Worm (Caenorhabditis elegans) whole organism, young adult: ENCODE results near the gene C06A1.3.
A peak's percentile ranks its signal among the peaks of the same experiment; 100 is the strongest.

Experiments used
- B0019.2 ChIP-seq: fragments of 200-800 bp; sonication (Bioruptor generic); conservative IDR thresholded peaks from 2 replicates; pipeline ENCODE4 v1.3.6; 2022; ENCODE audit warnings: missing genetic modification reagents, missing genetic modification characterization, missing compliant biosample characterization
- B0261.1 ChIP-seq: sonication (generic microtip); optimal IDR thresholded peaks from 2 replicates; lab custom pipeline; 2016; ENCODE audit warnings: mild to moderate bottlenecking, missing genetic modification characterization, moderate library complexity, missing compliant biosample characterization
- B0336.3 ChIP-seq: fragments of 200-800 bp; sonication (Bioruptor generic); IDR thresholded peaks from 2 replicates; pipeline ENCODE4 v1.3.6; 2022; ENCODE audit warnings: missing genetic modification characterization, missing compliant biosample characterization
- C06A6.2 ChIP-seq: fragments of 200-800 bp; sonication (Bioruptor generic); conservative IDR thresholded peaks from 2 replicates; pipeline ENCODE4 v1.3.6; 2022; ENCODE audit warnings: missing genetic modification characterization, missing compliant biosample characterization
- C17E4.6 ChIP-seq: fragments of 200-800 bp; sonication (Bioruptor generic); IDR thresholded peaks from 2 replicates; pipeline ENCODE4 v1.3.6; 2022; ENCODE audit warnings: missing genetic modification reagents, missing genetic modification characterization, missing compliant biosample characterization
- F10E7.11 ChIP-seq: sonication (generic microtip); optimal IDR thresholded peaks from 2 replicates; lab custom pipeline; 2017; ENCODE audit warnings: mild to moderate bottlenecking, missing genetic modification characterization, moderate library complexity, missing compliant biosample characterization
- F23B12.7 ChIP-seq: sonication (generic microtip); optimal IDR thresholded peaks from 2 replicates; lab custom pipeline; 2017; ENCODE audit warnings: missing genetic modification characterization, mild to moderate bottlenecking, missing compliant biosample characterization, antibody characterized with exemption, moderate library complexity; ENCODE audit not compliant: insufficient read depth
- F55B11.4 ChIP-seq: sonication (generic microtip); optimal IDR thresholded peaks from 2 replicates; lab custom pipeline; 2016; ENCODE audit warnings: missing compliant biosample characterization, missing genetic modification characterization, borderline replicate concordance; ENCODE audit not compliant: insufficient read depth
- K11D2.4 ChIP-seq: fragments of 200-800 bp; sonication (Bioruptor generic); IDR thresholded peaks from 2 replicates; pipeline ENCODE4 v1.3.6; 2022; ENCODE audit warnings: missing genetic modification reagents, missing genetic modification characterization, missing compliant biosample characterization
- K12H6.12 ChIP-seq: fragments of 200-800 bp; sonication (Bioruptor generic); optimal IDR thresholded peaks from 2 replicates; lab custom pipeline; 2018; ENCODE audit warnings: mild to moderate bottlenecking, missing genetic modification characterization, missing compliant biosample characterization
- Y53G8AR.9 ChIP-seq: fragments of 200-800 bp; sonication (Bioruptor generic); conservative IDR thresholded peaks from 2 replicates; pipeline ENCODE4 v1.3.6; 2022; ENCODE audit warnings: missing genetic modification reagents, missing genetic modification characterization, missing compliant biosample characterization
- Y67H2A.10 ChIP-seq: fragments of 200-800 bp; sonication (Bioruptor generic); conservative IDR thresholded peaks from 2 replicates; pipeline ENCODE4 v1.3.6; 2022; ENCODE audit warnings: missing genetic modification reagents, missing genetic modification characterization, missing compliant biosample characterization
- Y79H2A.3 ChIP-seq: fragments of 200-800 bp; sonication (Bioruptor generic); conservative IDR thresholded peaks from 2 replicates; pipeline ENCODE4 v1.3.6; 2022; ENCODE audit warnings: missing genetic modification reagents, missing genetic modification characterization, missing compliant biosample characterization
- ama-1 ChIP-seq, 3 experiments: fragments of 150-350 bp in 1 of 3; sonication (generic microtip) in 2 of 3; optimal IDR thresholded peaks; 2 replicates each; lab custom pipeline; 2014 to 2018; ENCODE audit warnings: missing biosample characterization in 2 of 3, missing genetic modification characterization in 2 of 3, missing genetic modification reagents in 2 of 3
- aptf-2 ChIP-seq: fragments of 200-800 bp; sonication (Bioruptor generic); conservative IDR thresholded peaks from 2 replicates; pipeline ENCODE4 v1.3.6; 2022; ENCODE audit warnings: missing genetic modification reagents, missing genetic modification characterization, missing compliant biosample characterization
- aptf-3 ChIP-seq: fragments of 200-800 bp; sonication (Bioruptor generic); IDR thresholded peaks from 2 replicates; pipeline ENCODE4 v1.3.6; 2022; ENCODE audit warnings: missing genetic modification characterization, missing compliant biosample characterization
- attf-3 ChIP-seq: fragments of 200-800 bp; sonication (Bioruptor generic); conservative IDR thresholded peaks from 2 replicates; pipeline ENCODE4 v1.3.6; 2022; ENCODE audit warnings: missing genetic modification reagents, missing genetic modification characterization, missing compliant biosample characterization
- cebp-1 ChIP-seq, 2 experiments: fragments of 200-800 bp in 1 of 2; sonication (Bioruptor generic) in 1 of 2; sonication (generic microtip) in 1 of 2; IDR thresholded peaks in 1 of 2; optimal IDR thresholded peaks in 1 of 2; 2 replicates each; pipeline versions ENCODE4 v1.3.6 to Lab custom; 2017 to 2022; ENCODE audit warnings: missing compliant biosample characterization in 2 of 2, missing genetic modification characterization in 2 of 2, mild to moderate bottlenecking in 1 of 2, missing genetic modification reagents in 1 of 2, moderate library complexity in 1 of 2
- ceh-27 ChIP-seq: fragments of 200-800 bp; sonication (Bioruptor generic); optimal IDR thresholded peaks from 2 replicates; lab custom pipeline; 2018; ENCODE audit warnings: mild to moderate bottlenecking, missing genetic modification characterization, moderate library complexity, missing compliant biosample characterization
- ceh-58 ChIP-seq: fragments of 200-800 bp; sonication (Bioruptor generic); IDR thresholded peaks from 2 replicates; pipeline ENCODE4 v1.3.6; 2022; ENCODE audit warnings: missing genetic modification characterization, missing compliant biosample characterization
- ceh-91 ChIP-seq: fragments of 200-800 bp; sonication (Bioruptor generic); IDR thresholded peaks from 2 replicates; pipeline ENCODE4 v1.3.6; 2022; ENCODE audit warnings: missing genetic modification reagents, missing genetic modification characterization, missing compliant biosample characterization
- die-1 ChIP-seq: sonication (generic microtip); optimal IDR thresholded peaks from 2 replicates; lab custom pipeline; 2016; ENCODE audit warnings: missing genotype, mild to moderate bottlenecking, missing genetic modification characterization, missing compliant biosample characterization
- dpff-1 ChIP-seq: sonication (generic microtip); optimal IDR thresholded peaks from 2 replicates; lab custom pipeline; 2017; ENCODE audit warnings: mild to moderate bottlenecking, missing genetic modification characterization, missing compliant biosample characterization
- dpl-1 ChIP-seq: fragments of 150-350 bp; optimal IDR thresholded peaks from 2 replicates; lab custom pipeline; 2014; ENCODE audit warnings: missing biosample characterization, missing genetic modification reagents, missing genetic modification characterization
- efl-1 ChIP-seq: fragments of 150-350 bp; optimal IDR thresholded peaks from 2 replicates; lab custom pipeline; 2014; ENCODE audit warnings: missing biosample characterization, missing genetic modification reagents, missing genetic modification characterization
- egl-18 ChIP-seq: fragments of 200-800 bp; sonication (Bioruptor generic); IDR thresholded peaks from 2 replicates; pipeline ENCODE4 v1.3.6; 2022; ENCODE audit warnings: missing genetic modification reagents, missing genetic modification characterization, missing compliant biosample characterization
- egl-44 ChIP-seq: fragments of 200-800 bp; sonication (Bioruptor generic); IDR thresholded peaks from 2 replicates; pipeline ENCODE4 v1.3.6; 2022; ENCODE audit warnings: missing genetic modification reagents, missing genetic modification characterization, missing compliant biosample characterization
- him-1 ChIP-seq: sonication (generic microtip); optimal IDR thresholded peaks from 2 replicates; lab custom pipeline; 2016; ENCODE audit warnings: missing genotype, missing genetic modification reagents, missing genetic modification characterization, missing compliant biosample characterization
- hmg-20 ChIP-seq: fragments of 200-800 bp; sonication (Bioruptor generic); IDR thresholded peaks from 2 replicates; pipeline ENCODE4 v1.3.6; 2022; ENCODE audit warnings: missing genetic modification reagents, missing genetic modification characterization, missing compliant biosample characterization
- let-526 ChIP-seq: fragments of 200-800 bp; sonication (Bioruptor generic); IDR thresholded peaks from 2 replicates; pipeline ENCODE4 v1.3.6; 2022; ENCODE audit warnings: missing genetic modification reagents, missing genetic modification characterization, missing compliant biosample characterization
- lin-26 ChIP-seq: fragments of 200-800 bp; sonication (Bioruptor generic); IDR thresholded peaks from 2 replicates; pipeline ENCODE4 v1.3.6; 2022; ENCODE audit warnings: missing genetic modification reagents, missing genetic modification characterization, missing compliant biosample characterization
- lin-54 ChIP-seq: fragments of 200-800 bp; sonication (Bioruptor generic); optimal IDR thresholded peaks from 2 replicates; lab custom pipeline; 2018; ENCODE audit warnings: mild to moderate bottlenecking, missing genetic modification characterization, missing compliant biosample characterization
- lir-1 ChIP-seq: fragments of 200-800 bp; sonication (Bioruptor generic); conservative IDR thresholded peaks from 2 replicates; pipeline ENCODE4 v1.3.6; 2022; ENCODE audit warnings: missing genetic modification reagents, missing genetic modification characterization, missing compliant biosample characterization
- lsl-1 ChIP-seq: fragments of 200-800 bp; sonication (Bioruptor generic); optimal IDR thresholded peaks from 2 replicates; lab custom pipeline; 2018; ENCODE audit warnings: mild to moderate bottlenecking, missing genetic modification characterization, moderate library complexity, missing compliant biosample characterization
- madf-10 ChIP-seq: sonication (generic microtip); optimal IDR thresholded peaks from 2 replicates; lab custom pipeline; 2016; ENCODE audit warnings: mild to moderate bottlenecking, missing genetic modification characterization, missing compliant biosample characterization
- nfya-2 ChIP-seq: fragments of 200-800 bp; sonication (Bioruptor generic); IDR thresholded peaks from 2 replicates; pipeline ENCODE4 v1.3.6; 2022; ENCODE audit warnings: missing genetic modification reagents, missing genetic modification characterization, missing compliant biosample characterization
- nfyb-1 ChIP-seq: fragments of 200-800 bp; sonication (Bioruptor generic); IDR thresholded peaks from 2 replicates; pipeline ENCODE4 v1.3.6; 2022; ENCODE audit warnings: missing genetic modification reagents, missing genetic modification characterization, missing compliant biosample characterization
- nhr-179 ChIP-seq: sonication (generic microtip); optimal IDR thresholded peaks from 2 replicates; lab custom pipeline; 2016; ENCODE audit warnings: mild to moderate bottlenecking, missing genetic modification characterization, missing compliant biosample characterization
- nhr-90 ChIP-seq: sonication (generic microtip); optimal IDR thresholded peaks from 2 replicates; lab custom pipeline; 2016; ENCODE audit warnings: missing genotype, mild to moderate bottlenecking, missing genetic modification characterization, missing compliant biosample characterization
- rec-8 ChIP-seq, 2 experiments: sonication (generic microtip); optimal IDR thresholded peaks; 2 replicates each; lab custom pipeline; 2016; ENCODE audit warnings: mild to moderate bottlenecking in 2 of 2, missing genetic modification characterization in 2 of 2, missing genetic modification reagents in 2 of 2, missing genotype in 2 of 2, missing biosample characterization in 1 of 2, missing compliant biosample characterization in 1 of 2, moderate library complexity in 1 of 2
- rpc-1 ChIP-seq, 2 experiments: fragments of 150-350 bp in 1 of 2; sonication (generic microtip) in 1 of 2; optimal IDR thresholded peaks; 2 replicates each; lab custom pipeline; 2014 to 2018; ENCODE audit warnings: missing biosample characterization in 1 of 2, missing genetic modification characterization in 1 of 2, missing genetic modification reagents in 1 of 2, missing genotype in 1 of 2
- somi-1 ChIP-seq: fragments of 200-800 bp; sonication (Bioruptor generic); optimal IDR thresholded peaks from 2 replicates; lab custom pipeline; 2018; ENCODE audit warnings: mild to moderate bottlenecking, missing genetic modification characterization, missing compliant biosample characterization
- sptf-2 ChIP-seq: fragments of 200-800 bp; sonication (Bioruptor generic); optimal IDR thresholded peaks from 2 replicates; lab custom pipeline; 2018; ENCODE audit warnings: mild to moderate bottlenecking, missing genetic modification characterization, missing compliant biosample characterization
- tlf-1 ChIP-seq: fragments of 200-800 bp; sonication (Bioruptor generic); optimal IDR thresholded peaks from 2 replicates; lab custom pipeline; 2018; ENCODE audit warnings: mild to moderate bottlenecking, missing genetic modification characterization, missing compliant biosample characterization
- ztf-18 ChIP-seq: sonication (generic microtip); optimal IDR thresholded peaks from 2 replicates; lab custom pipeline; 2016; ENCODE audit warnings: missing genotype, mild to moderate bottlenecking, missing genetic modification characterization, missing compliant biosample characterization
- ztf-3 ChIP-seq: fragments of 200-800 bp; sonication (Bioruptor generic); optimal IDR thresholded peaks from 2 replicates; lab custom pipeline; 2018; ENCODE audit warnings: mild to moderate bottlenecking, missing genetic modification characterization, missing compliant biosample characterization
- ztf-6 ChIP-seq: fragments of 200-800 bp; sonication (Bioruptor generic); IDR thresholded peaks from 2 replicates; pipeline ENCODE4 v1.3.6; 2022; ENCODE audit warnings: missing genetic modification reagents, missing genetic modification characterization, missing compliant biosample characterization

C06A1.3 gene

ce11 chrII:10527649-10528134 is 44.4 kb upstream of the C06A1.3 start, which contains the start of gene mab-10 (continued):
- TF ChIP-seq B0261.1 (tag; lab: Kevin White, UChicago): no peak
- TF ChIP-seq F10E7.11: no peak
- peak; percentile 45; the same call in 1 of the 2 replicates for TF ChIP-seq B0336.3 (GFP tag; lab: Robert Waterston, UW)
- no peak for TF ChIP-seq C17E4.6 (GFP tag; lab: Robert Waterston, UW)
- TF ChIP-seq lin-26 (GFP tag; lab: Robert Waterston, UW): no peak
- TF ChIP-seq F55B11.4: no peak
- TF ChIP-seq rec-8 (tag; optimal IDR thresholded peaks at IDR 0.05; lab: Kevin White, UChicago): no peak
- TF ChIP-seq attf-3 (GFP tag; lab: Robert Waterston, UW): no peak
- TF ChIP-seq let-526 (GFP tag; lab: Robert Waterston, UW): no peak
- no peak for TF ChIP-seq B0019.2
- TF ChIP-seq Y53G8AR.9 (GFP tag; lab: Robert Waterston, UW): no peak
- TF ChIP-seq madf-10 (tag; lab: Kevin White, UChicago): no peak
- TF ChIP-seq ama-1 (optimal IDR thresholded peaks at IDR 0.05; lab: Kevin White, UChicago): no peak
- no peak for TF ChIP-seq ama-1 (GFP tag; optimal IDR thresholded peaks at IDR 0.05; lab: Kevin White, UChicago)
- TF ChIP-seq die-1: peak; percentile 29
- peak; percentile 30 for TF ChIP-seq nhr-90 (tag; lab: Kevin White, UChicago)
- TF ChIP-seq aptf-2 (GFP tag; lab: Robert Waterston, UW): no peak
- no peak for TF ChIP-seq ztf-3 (GFP tag; lab: Kevin White, UChicago)
- TF ChIP-seq Y79H2A.3 (GFP tag; lab: Robert Waterston, UW): no peak
- TF ChIP-seq ceh-27 (GFP tag; lab: Kevin White, UChicago): peak; percentile 35
- TF ChIP-seq efl-1 (GFP tag; lab: Kevin White, UChicago): no peak
- peak; percentile 44 for TF ChIP-seq K12H6.12 (tag; lab: Kevin White, UChicago)
- no peak for TF ChIP-seq somi-1 (GFP tag; lab: Kevin White, UChicago)
- no peak for TF ChIP-seq him-1 (tag; lab: Kevin White, UChicago)
- TF ChIP-seq egl-44: no peak
- no peak for TF ChIP-seq egl-18 (GFP tag; lab: Robert Waterston, UW)
- no peak for TF ChIP-seq ceh-91 (GFP tag; lab: Robert Waterston, UW)
- TF ChIP-seq nhr-179: no peak
- no peak for TF ChIP-seq lsl-1 (GFP tag; lab: Kevin White, UChicago)
- TF ChIP-seq ztf-18 (tag; lab: Kevin White, UChicago): peak; percentile 27
- no peak; the same call in 1 of the 2 replicates for TF ChIP-seq K11D2.4 (GFP tag; lab: Robert Waterston, UW)
- no peak for TF ChIP-seq dpl-1 (GFP tag; lab: Kevin White, UChicago)
- no peak for TF ChIP-seq rpc-1 (optimal IDR thresholded peaks at IDR 0.05; lab: Kevin White, UChicago)
- TF ChIP-seq rpc-1 (tag; optimal IDR thresholded peaks at IDR 0.05; lab: Kevin White, UChicago): no peak
- TF ChIP-seq F23B12.7: no peak
- no peak for TF ChIP-seq tlf-1 (GFP tag; lab: Kevin White, UChicago)
- no peak for TF ChIP-seq hmg-20
- TF ChIP-seq ceh-58 (GFP tag; lab: Robert Waterston, UW): no peak
- no peak for TF ChIP-seq lir-1 (GFP tag; lab: Robert Waterston, UW)
- no peak for TF ChIP-seq dpff-1
- no peak for TF ChIP-seq sptf-2
- peak; percentile 42; the same call in 1 of the 2 replicates for TF ChIP-seq C06A6.2
- no peak for TF ChIP-seq Y67H2A.10
- 0 out of 2 replicates have a peak, but pooled peaks have one; percentile 12 for TF ChIP-seq nfyb-1 (GFP tag; lab: Robert Waterston, UW)
- no peak for TF ChIP-seq cebp-1 (GFP tag; IDR thresholded peaks at IDR 0.05; lab: Robert Waterston, UW)
- TF ChIP-seq cebp-1 (tag; optimal IDR thresholded peaks at IDR 0.05; lab: Kevin White, UChicago): peak; percentile 66
- TF ChIP-seq nfya-2: no peak
- no peak for TF ChIP-seq aptf-3 (GFP tag; lab: Robert Waterston, UW)
- no peak for TF ChIP-seq ztf-6 (GFP tag; lab: Robert Waterston, UW)
- TF ChIP-seq lin-54: no peak
